Fruit fly (Drosophila melanogaster) whole organism, embryonic: ENCODE data around the gene HIPP1.

Experiments
- CG10654 ChIP-seq: fragments of 200-800 bp; sonication (Bioruptor generic); optimal IDR thresholded peaks from 2 replicates; lab custom pipeline; 2016; ENCODE audit warnings: missing biosample characterization, missing genetic modification characterization
- CG11504 ChIP-seq: fragments of 200-800 bp; sonication (Bioruptor generic); optimal IDR thresholded peaks from 3 replicates; lab custom pipeline; 2019; ENCODE audit warnings: missing biosample characterization, mild to moderate bottlenecking, missing genetic modification characterization, moderate library complexity
- CG12391 ChIP-seq: fragments of 200-800 bp; sonication (Bioruptor generic); optimal IDR thresholded peaks from 3 replicates; lab custom pipeline; 2018; ENCODE audit warnings: missing biosample characterization, mild to moderate bottlenecking, missing genetic modification characterization, moderate library complexity
- CG14014 ChIP-seq: fragments of 200-800 bp; sonication (Bioruptor generic); IDR thresholded peaks from 2 replicates; pipeline ENCODE4 v1.3.6; 2022; ENCODE audit warnings: missing biosample characterization, missing genetic modification characterization
- CG1602 ChIP-seq: fragments of 200-800 bp; sonication (Bioruptor generic); optimal IDR thresholded peaks from 3 replicates; lab custom pipeline; 2016; ENCODE audit warnings: missing biosample characterization, missing genetic modification characterization
- CG17186 ChIP-seq: fragments of 200-800 bp; sonication (Bioruptor generic); optimal IDR thresholded peaks from 3 replicates; lab custom pipeline; 2017; ENCODE audit warnings: missing biosample characterization, missing genetic modification reagents, missing genetic modification characterization
- CG17361 ChIP-seq: fragments of 200-800 bp; sonication (Bioruptor generic); IDR thresholded peaks from 3 replicates; pipeline ENCODE4 v1.3.6; 2022; ENCODE audit warnings: missing biosample characterization, missing genetic modification characterization
- CG18262 ChIP-seq: fragments of 200-800 bp; optimal IDR thresholded peaks from 3 replicates; lab custom pipeline; 2019; ENCODE audit warnings: missing biosample characterization, mild to moderate bottlenecking, missing genetic modification characterization, moderate library complexity
- CG2712 ChIP-seq: fragments of 200-800 bp; optimal IDR thresholded peaks from 3 replicates; lab custom pipeline; 2019; ENCODE audit warnings: missing biosample characterization, mild to moderate bottlenecking, missing genetic modification characterization, moderate library complexity
- CG2875 ChIP-seq: fragments of 200-800 bp; sonication (Bioruptor generic); optimal IDR thresholded peaks from 2 replicates; lab custom pipeline; 2017; ENCODE audit warnings: missing biosample characterization, mild to moderate bottlenecking, missing genetic modification characterization, missing genetic modification reagents
- CG32767 ChIP-seq: fragments of 200-800 bp; sonication (Bioruptor generic); IDR thresholded peaks from 2 replicates; pipeline ENCODE4 v1.3.6; 2022; ENCODE audit warnings: missing biosample characterization, missing genetic modification characterization
- CG34224 ChIP-seq: fragments of 200-800 bp; sonication (Bioruptor generic); IDR thresholded peaks from 3 replicates; pipeline ENCODE4 v1.3.6; 2022; ENCODE audit warnings: missing biosample characterization, missing genetic modification characterization; ENCODE audit not compliant: partially characterized antibody
- CG4707 ChIP-seq: fragments of 200-800 bp; sonication (Bioruptor generic); optimal IDR thresholded peaks from 2 replicates; lab custom pipeline; 2018; ENCODE audit warnings: missing biosample characterization, mild to moderate bottlenecking, missing genetic modification characterization, moderate library complexity
- CG6791 ChIP-seq: fragments of 200-800 bp; sonication (Bioruptor generic); IDR thresholded peaks from 3 replicates; pipeline ENCODE4 v1.3.6; 2022; ENCODE audit warnings: missing biosample characterization, missing genetic modification characterization; ENCODE audit not compliant: partially characterized antibody
- CG8290 ChIP-seq, 3 experiments: fragments of 200-800 bp; sonication (Bioruptor generic); optimal IDR thresholded peaks; 2 replicates each; lab custom pipeline; 2016 to 2019; ENCODE audit warnings: missing biosample characterization in 3 of 3, missing genetic modification characterization in 3 of 3, mild to moderate bottlenecking in 2 of 3, moderate library complexity in 1 of 3
- CG8765 ChIP-seq: fragments of 200-800 bp; sonication (Bioruptor generic); IDR thresholded peaks from 2 replicates; pipeline ENCODE4 v1.3.6; 2022; ENCODE audit warnings: missing biosample characterization, missing genetic modification characterization
- CG9797 ChIP-seq: fragments of 200-800 bp; sonication (Bioruptor generic); optimal IDR thresholded peaks from 3 replicates; lab custom pipeline; 2018; ENCODE audit warnings: missing biosample characterization, mild to moderate bottlenecking, missing genetic modification characterization
- CTCF ChIP-seq: fragments of 200-800 bp; sonication (Bioruptor generic); optimal IDR thresholded peaks from 2 replicates; lab custom pipeline; 2017; ENCODE audit warnings: missing biosample characterization, mild to moderate bottlenecking, missing genetic modification characterization, moderate library complexity
- CoRest ChIP-seq: fragments of 200-800 bp; sonication (Bioruptor generic); optimal IDR thresholded peaks from 3 replicates; lab custom pipeline; 2018; ENCODE audit warnings: missing biosample characterization, mild to moderate bottlenecking, missing genetic modification characterization, moderate library complexity
- D ChIP-seq, 2 experiments: fragments of 200-800 bp in 1 of 2; fragments of >200 bp in 1 of 2; sonication (Bioruptor generic) in 1 of 2; optimal IDR thresholded peaks; 2 replicates in 1 of 2; 3 replicates in 1 of 2; lab custom pipeline; 2017; ENCODE audit warnings: mild to moderate bottlenecking in 1 of 2, missing biosample characterization in 1 of 2, missing genetic modification characterization in 1 of 2, missing genetic modification reagents in 1 of 2
- Dip3 ChIP-seq: fragments of 200-800 bp; sonication (Bioruptor generic); optimal IDR thresholded peaks from 3 replicates; lab custom pipeline; 2016; ENCODE audit warnings: missing biosample characterization, missing genetic modification characterization
- Dp ChIP-seq: fragments of 200-800 bp; sonication (Bioruptor generic); optimal IDR thresholded peaks from 2 replicates; lab custom pipeline; 2018; ENCODE audit warnings: missing biosample characterization, mild to moderate bottlenecking, missing genetic modification characterization, moderate library complexity
- HmgZ ChIP-seq: fragments of 200-800 bp; sonication (Bioruptor generic); optimal IDR thresholded peaks from 2 replicates; lab custom pipeline; 2018; ENCODE audit warnings: missing biosample characterization, mild to moderate bottlenecking, missing genetic modification characterization
- Hmr ChIP-seq: fragments of 200-800 bp; sonication (Bioruptor generic); optimal IDR thresholded peaks from 3 replicates; lab custom pipeline; 2017; ENCODE audit warnings: mild to moderate bottlenecking, missing biosample characterization, missing genetic modification reagents, missing genetic modification characterization
- Hr3 ChIP-seq: fragments of 200-800 bp; sonication (Bioruptor generic); optimal IDR thresholded peaks from 3 replicates; lab custom pipeline; 2016; ENCODE audit warnings: missing biosample characterization, missing genetic modification characterization
- MBD-R2 ChIP-seq: fragments of 200-800 bp; sonication (Bioruptor generic); IDR thresholded peaks from 2 replicates; pipeline ENCODE4 v1.3.6; 2022; ENCODE audit warnings: missing biosample characterization, missing genetic modification characterization
- Neu2 ChIP-seq: fragments of 200-800 bp; sonication (Bioruptor generic); optimal IDR thresholded peaks from 3 replicates; lab custom pipeline; 2016; ENCODE audit warnings: missing biosample characterization, missing genetic modification characterization, borderline replicate concordance
- Opbp ChIP-seq: fragments of 200-800 bp; sonication (Bioruptor generic); IDR thresholded peaks from 3 replicates; pipeline ENCODE4 v1.3.6; 2022; ENCODE audit warnings: missing biosample characterization, missing genetic modification characterization; ENCODE audit not compliant: partially characterized antibody
- Pdp1 ChIP-seq, 2 experiments: fragments of 200-800 bp; sonication (Bioruptor generic); optimal IDR thresholded peaks; 3 replicates each; lab custom pipeline; 2016; ENCODE audit warnings: missing biosample characterization in 2 of 2, missing genetic modification characterization in 2 of 2, mild to moderate bottlenecking in 1 of 2, moderate library complexity in 1 of 2
- Sin3A ChIP-seq: fragments of >200 bp; optimal IDR thresholded peaks from 2 replicates; lab custom pipeline; 2018
- Sry-δ ChIP-seq: fragments of 200-800 bp; sonication (Bioruptor generic); optimal IDR thresholded peaks from 2 replicates; lab custom pipeline; 2016; ENCODE audit warnings: missing biosample characterization, missing genetic modification characterization
- YL-1 ChIP-seq: fragments of 200-800 bp; sonication (Bioruptor generic); optimal IDR thresholded peaks from 3 replicates; lab custom pipeline; 2017; ENCODE audit warnings: missing biosample characterization, mild to moderate bottlenecking, missing genetic modification characterization
- amos ChIP-seq: fragments of 200-800 bp; sonication (Bioruptor generic); IDR thresholded peaks from 2 replicates; pipeline ENCODE4 v1.3.6; 2022; ENCODE audit warnings: missing biosample characterization, missing genetic modification characterization; ENCODE audit not compliant: partially characterized antibody
- ato ChIP-seq: fragments of 200-800 bp; sonication (Bioruptor generic); IDR thresholded peaks from 2 replicates; pipeline ENCODE4 v1.3.6; 2022; ENCODE audit warnings: missing biosample characterization, missing genetic modification characterization; ENCODE audit not compliant: partially characterized antibody
- danr ChIP-seq: fragments of 200-800 bp; sonication (Bioruptor generic); IDR thresholded peaks from 2 replicates; pipeline ENCODE4 v1.3.6; 2022; ENCODE audit warnings: missing biosample characterization, missing genetic modification characterization
- dpn ChIP-seq, 2 experiments: fragments of 200-800 bp; sonication (Bioruptor generic); optimal IDR thresholded peaks; 3 replicates each; lab custom pipeline; 2016; ENCODE audit warnings: missing biosample characterization in 2 of 2, missing genetic modification characterization in 2 of 2
- exex ChIP-seq: fragments of 200-800 bp; sonication (Bioruptor generic); optimal IDR thresholded peaks from 4 replicates; lab custom pipeline; 2018; ENCODE audit warnings: missing biosample characterization, mild to moderate bottlenecking, missing genetic modification characterization, moderate library complexity
- fd64A ChIP-seq: fragments of 200-800 bp; sonication (Bioruptor generic); optimal IDR thresholded peaks from 3 replicates; lab custom pipeline; 2018; ENCODE audit warnings: missing biosample characterization, mild to moderate bottlenecking, missing genetic modification characterization
- hkb ChIP-seq, 2 experiments: fragments of 200-800 bp in 1 of 2; fragments of >200 bp in 1 of 2; sonication (Bioruptor generic) in 1 of 2; IDR thresholded peaks in 1 of 2; optimal IDR thresholded peaks in 1 of 2; 2 replicates each; pipeline versions ENCODE4 v1.3.6 to Lab custom; 2017 to 2022; ENCODE audit warnings: missing biosample characterization in 1 of 2, missing genetic modification characterization in 1 of 2
- inv ChIP-seq: fragments of 200-800 bp; sonication (Bioruptor generic); IDR thresholded peaks from 2 replicates; pipeline ENCODE4 v1.3.6; 2022; ENCODE audit warnings: missing biosample characterization, missing genetic modification characterization; ENCODE audit not compliant: partially characterized antibody
- lilli ChIP-seq: fragments of 200-800 bp; sonication (Bioruptor generic); optimal IDR thresholded peaks from 3 replicates; lab custom pipeline; 2016; ENCODE audit warnings: missing biosample characterization, missing genetic modification characterization
- mam ChIP-seq: fragments of 200-800 bp; sonication (Bioruptor generic); optimal IDR thresholded peaks from 3 replicates; lab custom pipeline; 2016; ENCODE audit warnings: missing biosample characterization, missing genetic modification characterization
- mld ChIP-seq: fragments of 200-800 bp; sonication (Bioruptor generic); IDR thresholded peaks from 3 replicates; pipeline ENCODE4 v1.3.6; 2022; ENCODE audit warnings: missing biosample characterization, missing genetic modification characterization; ENCODE audit not compliant: partially characterized antibody
- nau ChIP-seq: fragments of 200-800 bp; sonication (Bioruptor generic); optimal IDR thresholded peaks from 3 replicates; lab custom pipeline; 2017; ENCODE audit warnings: missing biosample characterization, mild to moderate bottlenecking, missing genetic modification characterization, missing genetic modification reagents
- peb ChIP-seq: fragments of 200-800 bp; sonication (Bioruptor generic); IDR thresholded peaks from 2 replicates; pipeline ENCODE4 v1.3.6; 2022; ENCODE audit warnings: missing biosample characterization, missing genetic modification characterization
- pfk ChIP-seq: fragments of 200-800 bp; sonication (Bioruptor generic); optimal IDR thresholded peaks from 2 replicates; lab custom pipeline; 2018; ENCODE audit warnings: missing biosample characterization, mild to moderate bottlenecking, missing genetic modification characterization, moderate library complexity
- row ChIP-seq: fragments of 200-800 bp; sonication (Bioruptor generic); IDR thresholded peaks from 3 replicates; pipeline ENCODE4 v1.3.6; 2022; ENCODE audit warnings: missing biosample characterization, missing genetic modification characterization
- sr ChIP-seq: fragments of 200-800 bp; sonication (Bioruptor generic); IDR thresholded peaks from 3 replicates; pipeline ENCODE4 v1.3.6; 2022; ENCODE audit warnings: missing biosample characterization, missing genetic modification characterization
- stwl ChIP-seq: fragments of 200-800 bp; sonication (Bioruptor generic); optimal IDR thresholded peaks from 3 replicates; lab custom pipeline; 2018; ENCODE audit warnings: missing biosample characterization, mild to moderate bottlenecking, missing genetic modification characterization, moderate library complexity

The HIPP1 gene

dm6 chr3L:20787835-20788380, 21.6 kb upstream of the HIPP1 start, which contains the start of gene CG11396 (continued):
- TF ChIP-seq Pdp1 (GFP tag; optimal IDR thresholded peaks at IDR 0.05; lab: Kevin White, UChicago): peak in 1 of 2 experiments; percentile 68
- TF ChIP-seq CoRest: no peak
- TF ChIP-seq dpn (GFP tag; optimal IDR thresholded peaks at IDR 0.05; lab: Kevin White, UChicago): no peak
- TF ChIP-seq amos (GFP tag; lab: Robert Waterston, UW): peak; percentile 97
- peak; percentile 45; the same call in 2 of the 3 replicates for TF ChIP-seq row (GFP tag; lab: Robert Waterston, UW)
- no peak for TF ChIP-seq hkb (optimal IDR thresholded peaks at IDR 0.05; lab: Kevin White, UChicago)
- TF ChIP-seq hkb (GFP tag; IDR thresholded peaks at IDR 0.05; lab: Robert Waterston, UW): no peak
- TF ChIP-seq danr (GFP tag; lab: Robert Waterston, UW): no peak
- TF ChIP-seq CG4707: no peak
- no peak for TF ChIP-seq CG2875
- TF ChIP-seq CG8290 (GFP tag; optimal IDR thresholded peaks at IDR 0.05; lab: Kevin White, UChicago): peak; percentile 24
- TF ChIP-seq CG8290 (tag; optimal IDR thresholded peaks at IDR 0.05; lab: Kevin White, UChicago): no peak
- TF ChIP-seq Sry-δ: peak; percentile 94
- TF ChIP-seq YL-1 (GFP tag; lab: Kevin White, UChicago): peak; percentile 10
- no peak for TF ChIP-seq D (optimal IDR thresholded peaks at IDR 0.05; lab: Kevin White, UChicago)
- TF ChIP-seq D (GFP tag; optimal IDR thresholded peaks at IDR 0.05; lab: Kevin White, UChicago): no peak
- TF ChIP-seq CG18262 (tag; lab: Kevin White, UChicago): no peak
- no peak for TF ChIP-seq nau (GFP tag; lab: Kevin White, UChicago)
- TF ChIP-seq mld (GFP tag; lab: Robert Waterston, UW): peak; percentile 91
- no peak for TF ChIP-seq CTCF
- peak; percentile 43 for TF ChIP-seq Sin3A (lab: Kevin White, UChicago)
- no peak for TF ChIP-seq CG11504 (tag; lab: Kevin White, UChicago)
- no peak for TF ChIP-seq mam (GFP tag; lab: Kevin White, UChicago)
- peak; percentile 95 for TF ChIP-seq ato (GFP tag; lab: Robert Waterston, UW)
- no peak for TF ChIP-seq exex
- TF ChIP-seq HmgZ (tag; lab: Kevin White, UChicago): peak; percentile 4
- no peak for TF ChIP-seq Neu2
- TF ChIP-seq CG9797 (GFP tag; lab: Kevin White, UChicago): peak; percentile 5
- no peak for TF ChIP-seq CG32767 (GFP tag; lab: Robert Waterston, UW)
- no peak for TF ChIP-seq peb
- peak; percentile 95 for TF ChIP-seq Dp
- no peak for TF ChIP-seq CG17361 (GFP tag; lab: Robert Waterston, UW)
- TF ChIP-seq Hmr: no peak
- TF ChIP-seq CG34224 (GFP tag; lab: Robert Waterston, UW): peak; percentile 95
- TF ChIP-seq pfk (GFP tag; lab: Kevin White, UChicago): no peak
- TF ChIP-seq Dip3 (GFP tag; lab: Kevin White, UChicago): no peak
- TF ChIP-seq CG17186 (GFP tag; lab: Kevin White, UChicago): peak; percentile 4
- peak; percentile 22 for TF ChIP-seq CG2712
- peak; percentile 57 for TF ChIP-seq MBD-R2 (GFP tag; lab: Robert Waterston, UW)
- TF ChIP-seq sr (GFP tag; lab: Robert Waterston, UW): no peak
- TF ChIP-seq Hr3 (GFP tag; lab: Kevin White, UChicago): no peak
- TF ChIP-seq CG14014 (GFP tag; lab: Robert Waterston, UW): no peak
- peak; percentile 96 for TF ChIP-seq CG6791
- no peak for TF ChIP-seq stwl
- peak; percentile 90 for TF ChIP-seq inv (GFP tag; lab: Robert Waterston, UW)
- no peak for TF ChIP-seq CG8765 (GFP tag; lab: Robert Waterston, UW)
- no peak for TF ChIP-seq fd64A (GFP tag; lab: Kevin White, UChicago)
- TF ChIP-seq CG12391 (tag; lab: Kevin White, UChicago): no peak
- TF ChIP-seq CG10654 (GFP tag; lab: Kevin White, UChicago): no peak
- no peak for TF ChIP-seq CG1602 (GFP tag; lab: Kevin White, UChicago)
- TF ChIP-seq Opbp (GFP tag; lab: Robert Waterston, UW): peak; percentile 95
- no peak for TF ChIP-seq lilli
